Worm (Caenorhabditis elegans) whole organism, young adult: Measurements from ENCODE around the gene EEED8.15.
A peak's percentile ranks its signal among the peaks of the same experiment; 100 is the strongest.

Experiments
- B0336.3 ChIP-seq: fragments of 200-800 bp; sonication (Bioruptor generic); IDR thresholded peaks from 2 replicates; pipeline ENCODE4 v1.3.6; 2022; ENCODE audit warnings: missing genetic modification characterization, missing compliant biosample characterization
- D2030.7 ChIP-seq: fragments of 200-800 bp; sonication (Bioruptor generic); IDR thresholded peaks from 2 replicates; pipeline ENCODE4 v1.3.6; 2022; ENCODE audit warnings: missing genetic modification reagents, missing genetic modification characterization, missing compliant biosample characterization
- F22D6.2 ChIP-seq: sonication (generic microtip); optimal IDR thresholded peaks from 2 replicates; lab custom pipeline; 2016; ENCODE audit warnings: mild to moderate bottlenecking, missing genetic modification characterization, missing compliant biosample characterization
- F33H1.4 ChIP-seq: fragments of 200-800 bp; sonication (Bioruptor generic); IDR thresholded peaks from 2 replicates; pipeline ENCODE4 v1.3.6; 2022; ENCODE audit warnings: missing genetic modification reagents, missing genetic modification characterization, missing compliant biosample characterization
- T26A5.8 ChIP-seq: sonication (generic microtip); optimal IDR thresholded peaks from 2 replicates; lab custom pipeline; 2016; ENCODE audit warnings: missing genetic modification characterization, missing compliant biosample characterization
- Y53F4B.3 ChIP-seq: fragments of 200-800 bp; sonication (Bioruptor generic); IDR thresholded peaks from 2 replicates; pipeline ENCODE4 v1.3.6; 2022; ENCODE audit warnings: missing genetic modification reagents, missing genetic modification characterization, missing compliant biosample characterization
- aptf-2 ChIP-seq: fragments of 200-800 bp; sonication (Bioruptor generic); conservative IDR thresholded peaks from 2 replicates; pipeline ENCODE4 v1.3.6; 2022; ENCODE audit warnings: missing genetic modification reagents, missing genetic modification characterization, missing compliant biosample characterization
- athp-1 ChIP-seq: sonication (generic microtip); optimal IDR thresholded peaks from 2 replicates; lab custom pipeline; 2017; ENCODE audit warnings: mild to moderate bottlenecking, missing genetic modification characterization, missing compliant biosample characterization
- attf-6 ChIP-seq: fragments of 200-800 bp; sonication (Bioruptor generic); IDR thresholded peaks from 2 replicates; pipeline ENCODE4 v1.3.6; 2022; ENCODE audit warnings: missing genetic modification reagents, missing genetic modification characterization, missing compliant biosample characterization
- cebp-1 ChIP-seq, 2 experiments: fragments of 200-800 bp in 1 of 2; sonication (Bioruptor generic) in 1 of 2; sonication (generic microtip) in 1 of 2; IDR thresholded peaks in 1 of 2; optimal IDR thresholded peaks in 1 of 2; 2 replicates each; pipeline versions ENCODE4 v1.3.6 to Lab custom; 2017 to 2022; ENCODE audit warnings: missing compliant biosample characterization in 2 of 2, missing genetic modification characterization in 2 of 2, mild to moderate bottlenecking in 1 of 2, missing genetic modification reagents in 1 of 2, moderate library complexity in 1 of 2
- cebp-2 ChIP-seq: fragments of 200-800 bp; sonication (Bioruptor generic); IDR thresholded peaks from 2 replicates; pipeline ENCODE4 v1.3.6; 2022; ENCODE audit warnings: missing genetic modification characterization, missing compliant biosample characterization
- ceh-91 ChIP-seq: fragments of 200-800 bp; sonication (Bioruptor generic); IDR thresholded peaks from 2 replicates; pipeline ENCODE4 v1.3.6; 2022; ENCODE audit warnings: missing genetic modification reagents, missing genetic modification characterization, missing compliant biosample characterization
- die-1 ChIP-seq: sonication (generic microtip); optimal IDR thresholded peaks from 2 replicates; lab custom pipeline; 2016; ENCODE audit warnings: missing genotype, mild to moderate bottlenecking, missing genetic modification characterization, missing compliant biosample characterization
- efl-1 ChIP-seq: fragments of 150-350 bp; optimal IDR thresholded peaks from 2 replicates; lab custom pipeline; 2014; ENCODE audit warnings: missing biosample characterization, missing genetic modification reagents, missing genetic modification characterization
- hmg-1.2 ChIP-seq: fragments of 200-800 bp; sonication (Bioruptor generic); IDR thresholded peaks from 2 replicates; pipeline ENCODE4 v1.3.6; 2022; ENCODE audit warnings: missing genetic modification reagents, missing genetic modification characterization, missing compliant biosample characterization
- let-526 ChIP-seq: fragments of 200-800 bp; sonication (Bioruptor generic); IDR thresholded peaks from 2 replicates; pipeline ENCODE4 v1.3.6; 2022; ENCODE audit warnings: missing genetic modification reagents, missing genetic modification characterization, missing compliant biosample characterization
- lin-26 ChIP-seq: fragments of 200-800 bp; sonication (Bioruptor generic); IDR thresholded peaks from 2 replicates; pipeline ENCODE4 v1.3.6; 2022; ENCODE audit warnings: missing genetic modification reagents, missing genetic modification characterization, missing compliant biosample characterization
- lin-54 ChIP-seq: fragments of 200-800 bp; sonication (Bioruptor generic); optimal IDR thresholded peaks from 2 replicates; lab custom pipeline; 2018; ENCODE audit warnings: mild to moderate bottlenecking, missing genetic modification characterization, missing compliant biosample characterization
- lsl-1 ChIP-seq: fragments of 200-800 bp; sonication (Bioruptor generic); optimal IDR thresholded peaks from 2 replicates; lab custom pipeline; 2018; ENCODE audit warnings: mild to moderate bottlenecking, missing genetic modification characterization, moderate library complexity, missing compliant biosample characterization
- lsy-27 ChIP-seq: sonication (generic microtip); optimal IDR thresholded peaks from 2 replicates; lab custom pipeline; 2017; ENCODE audit warnings: missing genetic modification characterization, mild to moderate bottlenecking, missing compliant biosample characterization, antibody characterized with exemption, missing genotype, borderline replicate concordance; ENCODE audit not compliant: insufficient read depth
- madf-3 ChIP-seq: fragments of 200-800 bp; sonication (Bioruptor generic); IDR thresholded peaks from 2 replicates; pipeline ENCODE4 v1.3.6; 2022; ENCODE audit warnings: missing genetic modification reagents, missing genetic modification characterization, missing compliant biosample characterization
- madf-6 ChIP-seq: fragments of 200-800 bp; sonication (Bioruptor generic); IDR thresholded peaks from 2 replicates; pipeline ENCODE4 v1.3.6; 2022; ENCODE audit warnings: missing genetic modification reagents, missing genetic modification characterization, missing compliant biosample characterization
- madf-8 ChIP-seq: fragments of 200-800 bp; sonication (Bioruptor generic); conservative IDR thresholded peaks from 2 replicates; pipeline ENCODE4 v1.3.6; 2022; ENCODE audit warnings: missing genetic modification reagents, missing genetic modification characterization, missing compliant biosample characterization
- nhr-120 ChIP-seq: fragments of 200-800 bp; sonication (Bioruptor generic); IDR thresholded peaks from 2 replicates; pipeline ENCODE4 v1.3.6; 2022; ENCODE audit warnings: missing genetic modification characterization, missing compliant biosample characterization
- rec-8 ChIP-seq, 2 experiments: sonication (generic microtip); optimal IDR thresholded peaks; 2 replicates each; lab custom pipeline; 2016; ENCODE audit warnings: mild to moderate bottlenecking in 2 of 2, missing genetic modification characterization in 2 of 2, missing genetic modification reagents in 2 of 2, missing genotype in 2 of 2, missing biosample characterization in 1 of 2, missing compliant biosample characterization in 1 of 2, moderate library complexity in 1 of 2
- repo-1 ChIP-seq: sonication (generic microtip); optimal IDR thresholded peaks from 2 replicates; lab custom pipeline; 2017; ENCODE audit warnings: mild to moderate bottlenecking, missing genetic modification characterization, missing compliant biosample characterization
- rpc-1 ChIP-seq, 2 experiments: fragments of 150-350 bp in 1 of 2; sonication (generic microtip) in 1 of 2; optimal IDR thresholded peaks; 2 replicates each; lab custom pipeline; 2014 to 2018; ENCODE audit warnings: missing biosample characterization in 1 of 2, missing genetic modification characterization in 1 of 2, missing genetic modification reagents in 1 of 2, missing genotype in 1 of 2
- sea-2 ChIP-seq: fragments of 200-800 bp; sonication (Bioruptor generic); IDR thresholded peaks from 2 replicates; pipeline ENCODE4 v1.3.6; 2022; ENCODE audit warnings: missing genetic modification characterization, missing compliant biosample characterization
- snpc-1.3 ChIP-seq: sonication (generic microtip); optimal IDR thresholded peaks from 2 replicates; lab custom pipeline; 2017; ENCODE audit warnings: missing genetic modification characterization, mild to moderate bottlenecking, missing compliant biosample characterization, antibody characterized with exemption, moderate library complexity, missing genotype, missing genetic modification reagents; ENCODE audit not compliant: insufficient read depth
- sptf-2 ChIP-seq: fragments of 200-800 bp; sonication (Bioruptor generic); optimal IDR thresholded peaks from 2 replicates; lab custom pipeline; 2018; ENCODE audit warnings: mild to moderate bottlenecking, missing genetic modification characterization, missing compliant biosample characterization
- tbp1 ChIP-seq: fragments of 200-800 bp; sonication (Bioruptor generic); optimal IDR thresholded peaks from 2 replicates; lab custom pipeline; 2018; ENCODE audit warnings: mild to moderate bottlenecking, missing genetic modification characterization, missing compliant biosample characterization
- xnd-1 ChIP-seq: sonication (generic microtip); optimal IDR thresholded peaks from 2 replicates; lab custom pipeline; 2016; ENCODE audit warnings: missing genotype, missing genetic modification reagents, missing genetic modification characterization, missing compliant biosample characterization
- ztf-18 ChIP-seq: sonication (generic microtip); optimal IDR thresholded peaks from 2 replicates; lab custom pipeline; 2016; ENCODE audit warnings: missing genotype, mild to moderate bottlenecking, missing genetic modification characterization, missing compliant biosample characterization
- ztf-22 ChIP-seq: fragments of 200-800 bp; sonication (Bioruptor generic); optimal IDR thresholded peaks from 2 replicates; lab custom pipeline; 2018; ENCODE audit warnings: mild to moderate bottlenecking, missing genetic modification characterization, moderate library complexity, missing compliant biosample characterization

Gene EEED8.15

ce11 chrII:5458683-5459410 lies 39.8 kb downstream of the EEED8.15 start:
- TF ChIP-seq lsl-1 (GFP tag; lab: Kevin White, UChicago) = peak; percentile 80
- no peak for TF ChIP-seq sea-2
- TF ChIP-seq xnd-1 (tag; lab: Kevin White, UChicago) = peak; percentile 39
- TF ChIP-seq ztf-18 = no peak
- 0 out of 2 replicates have a peak, but pooled peaks have one; percentile 46 for TF ChIP-seq madf-3 (GFP tag; lab: Robert Waterston, UW)
- peak; percentile 57; the same call in 1 of the 2 replicates for TF ChIP-seq F33H1.4 (GFP tag; lab: Robert Waterston, UW)
- no peak for TF ChIP-seq cebp-2 (GFP tag; lab: Robert Waterston, UW)

DNA sequence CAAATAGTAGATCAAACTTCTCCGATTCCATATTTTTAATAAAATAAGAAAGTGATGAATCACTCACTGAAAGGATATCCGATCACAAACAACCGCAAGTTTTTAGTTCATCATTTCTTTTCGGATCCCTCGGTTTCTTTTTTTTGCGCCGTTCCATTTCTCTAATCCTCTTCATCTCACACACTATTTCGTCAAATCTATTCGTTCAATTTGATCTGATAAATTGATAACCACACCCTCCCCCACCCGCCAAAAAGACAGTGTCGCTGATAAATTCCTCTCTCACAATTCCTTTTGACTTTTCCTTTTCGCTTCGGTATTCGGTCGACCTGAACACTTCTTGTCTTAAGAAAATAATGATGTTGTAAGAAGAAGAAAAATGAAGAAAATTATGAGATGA lies 40.5 kb downstream of the EEED8.15 start:
- TF ChIP-seq F22D6.2 = no peak
- peak; percentile 87 for TF ChIP-seq hmg-1.2 (GFP tag; lab: Robert Waterston, UW)
- TF ChIP-seq Y53F4B.3 (GFP tag; lab: Robert Waterston, UW) = no peak
- TF ChIP-seq repo-1 = no peak
- TF ChIP-seq xnd-1 (tag; lab: Kevin White, UChicago) = no peak

DNA sequence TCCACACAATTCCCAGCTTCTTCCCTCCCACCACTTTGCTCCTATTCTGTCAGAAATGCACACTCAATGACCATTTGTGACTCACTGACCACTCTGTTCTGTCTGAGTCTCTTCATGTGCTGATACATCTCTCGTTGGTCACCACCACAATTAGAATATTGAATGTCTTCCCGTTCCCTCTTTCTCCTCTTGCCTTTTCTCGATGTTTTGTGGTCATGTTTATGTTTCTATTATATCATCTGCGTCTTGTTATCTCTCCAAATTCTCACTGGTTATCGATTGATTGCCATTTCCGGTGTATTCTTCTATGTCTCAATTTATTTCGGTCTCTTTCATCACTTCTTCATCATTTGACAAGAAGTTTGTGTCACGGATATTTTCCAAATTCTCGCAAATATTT lies 41.9 kb downstream of the EEED8.15 start:
- TF ChIP-seq attf-6 (no peak), lin-26 (no peak), B0336.3 (no peak), athp-1 (tag; lab: Kevin White, UChicago) (no peak), F22D6.2 (no peak), die-1 (tag; lab: Kevin White, UChicago) (no peak), aptf-2 (no peak), sptf-2 (GFP tag; lab: Kevin White, UChicago) (no peak), rec-8 (tag; optimal IDR thresholded peaks at IDR 0.05; lab: Kevin White, UChicago) (no peak), lsy-27 (tag; lab: Kevin White, UChicago) (no peak)

DNA sequence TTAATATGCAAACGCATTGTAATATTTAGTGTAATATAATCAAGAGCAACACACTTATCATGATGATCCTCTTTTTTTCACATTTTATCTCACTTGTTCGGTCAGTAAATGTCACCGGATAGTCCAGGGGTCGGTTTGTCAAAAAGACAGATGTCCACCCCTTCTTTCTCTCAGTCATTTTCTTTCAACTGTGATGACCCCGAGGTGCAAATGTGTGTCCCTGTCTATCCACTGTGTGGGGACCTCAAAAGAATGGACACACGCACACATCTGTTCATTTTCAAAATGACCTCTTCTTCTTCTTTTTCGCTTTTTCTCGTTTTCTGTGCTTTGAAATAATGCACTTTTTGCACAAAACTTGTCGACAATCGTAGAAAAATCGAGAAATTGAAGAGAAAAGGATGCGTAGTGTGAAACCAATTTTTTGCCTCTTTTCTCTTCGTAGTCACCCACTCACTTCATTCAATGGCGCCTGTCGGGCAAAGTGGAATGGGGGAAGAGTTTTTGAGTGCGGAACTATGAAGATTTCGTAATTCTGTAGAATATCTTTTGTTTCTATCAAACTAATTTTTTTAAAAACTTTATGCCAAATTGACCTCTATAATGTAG lies 44.8 kb downstream of the EEED8.15 start:
- TF ChIP-seq lsl-1 (GFP tag; lab: Kevin White, UChicago) (no peak), tbp1 (GFP tag; lab: Kevin White, UChicago) (no peak), cebp-1 (GFP tag; IDR thresholded peaks at IDR 0.05; lab: Robert Waterston, UW) (no peak), cebp-1 (tag; optimal IDR thresholded peaks at IDR 0.05; lab: Kevin White, UChicago) (peak; percentile 70), rpc-1 (optimal IDR thresholded peaks at IDR 0.05; lab: Kevin White, UChicago) (no peak), rpc-1 (tag; optimal IDR thresholded peaks at IDR 0.05; lab: Kevin White, UChicago) (no peak)

- TF ChIP-seq ztf-22 (GFP tag; lab: Kevin White, UChicago) (no peak), T26A5.8 (tag; lab: Kevin White, UChicago) (no peak), lin-54 (GFP tag; lab: Kevin White, UChicago) (peak; percentile 9), madf-6 (GFP tag; lab: Robert Waterston, UW) (peak; percentile 94), efl-1 (GFP tag; lab: Kevin White, UChicago) (peak; percentile 6), hmg-1.2 (GFP tag; lab: Robert Waterston, UW) (peak; percentile 49; the same call in 1 of the 2 replicates), F33H1.4 (GFP tag; lab: Robert Waterston, UW) (peak; percentile 89), madf-8 (GFP tag; lab: Robert Waterston, UW) (peak; percentile 92), xnd-1 (tag; lab: Kevin White, UChicago) (peak; percentile 89), snpc-1.3 (tag; lab: Kevin White, UChicago) (peak; percentile 24), nhr-120 (no peak), D2030.7 (GFP tag; lab: Robert Waterston, UW) (peak; percentile 28; the same call in 1 of the 2 replicates), ceh-91 (GFP tag; lab: Robert Waterston, UW) (peak; percentile 79), lsl-1 (GFP tag; lab: Kevin White, UChicago) (peak; percentile 94), let-526 (no peak)
- TF ChIP-seq, all 124 proteins: peak for 11
These were observed 46.8 kb downstream of the EEED8.15 start, which contains the start of gene clr-1 for ce11 chrII:5465729-5466408. TSS of gene clr-1 (plus strand) at chrII:5466358.
